Worm (Caenorhabditis elegans) whole organism, L3 larva: ENCODE data around the gene T19B10.12.

ENCODE experiments used
- R02D3.7 ChIP-seq: fragments of 150-350 bp; optimal IDR thresholded peaks from 2 replicates; lab custom pipeline; 2014; ENCODE audit warnings: missing biosample characterization, missing genetic modification characterization
- nhr-25 ChIP-seq: sonication (generic microtip); optimal IDR thresholded peaks from 2 replicates; lab custom pipeline; 2017; ENCODE audit warnings: missing biosample characterization, missing genetic modification characterization
- sea-2 ChIP-seq: fragments of 150-350 bp; sonication (generic microtip); optimal IDR thresholded peaks from 4 replicates; lab custom pipeline; 2014; ENCODE audit warnings: missing biosample characterization, missing genetic modification reagents, missing genetic modification characterization
- zag-1 ChIP-seq: fragments of 150-350 bp; optimal IDR thresholded peaks from 2 replicates; lab custom pipeline; 2014; ENCODE audit warnings: missing biosample characterization, missing genetic modification characterization

DNA sequence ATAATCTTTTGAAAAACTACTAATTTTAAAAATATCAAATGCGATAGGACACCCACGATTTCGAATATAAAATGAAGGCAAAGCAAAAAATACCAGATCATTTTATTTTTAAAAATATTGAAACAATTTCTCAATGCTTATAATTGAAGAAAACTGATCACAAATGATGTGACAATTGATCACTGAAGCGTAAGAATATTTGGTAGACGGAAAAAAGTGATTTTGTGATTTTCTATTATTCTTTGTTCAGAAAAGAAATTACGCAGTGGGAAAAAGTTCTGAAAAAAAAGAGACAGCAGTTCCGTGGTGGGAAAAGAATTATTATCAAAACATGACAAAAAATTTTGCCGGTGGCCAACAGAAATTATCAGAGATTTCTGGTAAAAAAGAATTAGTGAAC is 47.8 kb downstream of the T19B10.12 start, which contains the start of gene T03F7.5:
- TF ChIP-seq nhr-25 (tag; lab: Kevin White, UChicago): no peak
- no peak for TF ChIP-seq R02D3.7
- no peak for TF ChIP-seq zag-1 (tag; lab: Kevin White, UChicago)
- no peak for TF ChIP-seq sea-2
